Fruit fly (Drosophila melanogaster) whole organism, embryonic: ENCODE measurements around the gene GstD11.
A peak's percentile ranks its signal among the peaks of the same experiment; 100 is the strongest.

Experiments
- Blimp-1 ChIP-seq: fragments of 200-800 bp; sonication (Bioruptor generic); optimal IDR thresholded peaks from 3 replicates; lab custom pipeline; 2018; ENCODE audit warnings: missing biosample characterization, missing genetic modification characterization, mild to moderate bottlenecking, moderate library complexity, missing genetic modification reagents
- CG11398 ChIP-seq: fragments of 200-800 bp; sonication (Bioruptor generic); optimal IDR thresholded peaks from 2 replicates; lab custom pipeline; 2016; ENCODE audit warnings: missing biosample characterization, missing genetic modification characterization
- CG11723 ChIP-seq: fragments of 200-800 bp; sonication (Bioruptor generic); optimal IDR thresholded peaks from 2 replicates; lab custom pipeline; 2017; ENCODE audit warnings: missing biosample characterization, mild to moderate bottlenecking, missing genetic modification characterization
- CG12155 ChIP-seq: fragments of 200-800 bp; sonication (Bioruptor generic); optimal IDR thresholded peaks from 3 replicates; lab custom pipeline; 2016; ENCODE audit warnings: missing biosample characterization, missing genetic modification characterization
- CG12391 ChIP-seq: fragments of 200-800 bp; sonication (Bioruptor generic); optimal IDR thresholded peaks from 3 replicates; lab custom pipeline; 2018; ENCODE audit warnings: missing biosample characterization, mild to moderate bottlenecking, missing genetic modification characterization, moderate library complexity
- CG14050 ChIP-seq: fragments of 200-800 bp; sonication (Bioruptor generic); IDR thresholded peaks from 3 replicates; pipeline ENCODE4 v1.3.6; 2022; ENCODE audit warnings: missing biosample characterization, missing genetic modification characterization
- CG31224 ChIP-seq: fragments of 200-800 bp; sonication (Bioruptor generic); IDR thresholded peaks from 2 replicates; pipeline ENCODE4 v1.3.6; 2022; ENCODE audit warnings: missing biosample characterization, missing genetic modification characterization
- CG31441 ChIP-seq: fragments of 200-800 bp; sonication (Bioruptor generic); IDR thresholded peaks from 2 replicates; pipeline ENCODE4 v1.3.6; 2022; ENCODE audit warnings: missing biosample characterization, missing genetic modification characterization
- CG3995 ChIP-seq: fragments of 200-800 bp; sonication (Bioruptor generic); optimal IDR thresholded peaks from 3 replicates; lab custom pipeline; 2016; ENCODE audit warnings: missing biosample characterization, missing genetic modification characterization
- CG4707 ChIP-seq: fragments of 200-800 bp; sonication (Bioruptor generic); optimal IDR thresholded peaks from 2 replicates; lab custom pipeline; 2018; ENCODE audit warnings: missing biosample characterization, mild to moderate bottlenecking, missing genetic modification characterization, moderate library complexity
- CG6254 ChIP-seq: fragments of 200-800 bp; sonication (Bioruptor generic); optimal IDR thresholded peaks from 3 replicates; lab custom pipeline; 2017; ENCODE audit warnings: mild to moderate bottlenecking, missing biosample characterization, missing genetic modification reagents, missing genetic modification characterization
- CG6813 ChIP-seq: fragments of 200-800 bp; sonication (Bioruptor generic); optimal IDR thresholded peaks from 2 replicates; lab custom pipeline; 2017; ENCODE audit warnings: missing biosample characterization, missing genetic modification characterization, mild to moderate bottlenecking, moderate library complexity, missing genetic modification reagents
- CG7271 ChIP-seq: fragments of 200-800 bp; sonication (Bioruptor generic); optimal IDR thresholded peaks from 2 replicates; lab custom pipeline; 2018; ENCODE audit warnings: missing biosample characterization, mild to moderate bottlenecking, missing genetic modification characterization, moderate library complexity
- CG7745 ChIP-seq: fragments of 200-800 bp; sonication (Bioruptor generic); optimal IDR thresholded peaks from 2 replicates; lab custom pipeline; 2018; ENCODE audit warnings: missing biosample characterization, mild to moderate bottlenecking, missing genetic modification characterization, moderate library complexity
- CG8388 ChIP-seq: fragments of 200-800 bp; sonication (Bioruptor generic); optimal IDR thresholded peaks from 2 replicates; lab custom pipeline; 2019; ENCODE audit warnings: missing biosample characterization, mild to moderate bottlenecking, missing genetic modification characterization, moderate library complexity
- Dfd ChIP-seq, 2 experiments: fragments of >200 bp; optimal IDR thresholded peaks; 2 replicates each; lab custom pipeline; 2017; ENCODE audit warnings: missing biosample characterization in 2 of 2, missing genetic modification characterization in 2 of 2
- Dip2 ChIP-seq: fragments of 200-800 bp; sonication (Bioruptor generic); IDR thresholded peaks from 2 replicates; pipeline ENCODE4 v1.3.6; 2022; ENCODE audit warnings: missing biosample characterization, missing genetic modification characterization
- Eip74EF ChIP-seq, 2 experiments: fragments of 200-800 bp in 1 of 2; fragments of >200 bp in 1 of 2; sonication (Bioruptor generic) in 1 of 2; optimal IDR thresholded peaks; 2 replicates each; lab custom pipeline; 2017 to 2019; ENCODE audit warnings: missing biosample characterization in 2 of 2, missing genetic modification characterization in 2 of 2, mild to moderate bottlenecking in 1 of 2, moderate library complexity in 1 of 2
- Ets65A ChIP-seq: fragments of 200-800 bp; sonication (Bioruptor generic); peaks from one replicate; lab custom pipeline; 2016; ENCODE audit warnings: missing biosample characterization, missing genetic modification characterization
- Ets97D ChIP-seq: fragments of 200-800 bp; sonication (Bioruptor generic); optimal IDR thresholded peaks from 3 replicates; lab custom pipeline; 2016; ENCODE audit warnings: missing biosample characterization, missing genetic modification characterization
- Fer1 ChIP-seq: fragments of 200-800 bp; sonication (Bioruptor generic); optimal IDR thresholded peaks from 2 replicates; lab custom pipeline; 2017; ENCODE audit warnings: missing biosample characterization, mild to moderate bottlenecking, missing genetic modification characterization
- Gug ChIP-seq: fragments of 200-800 bp; sonication (Bioruptor generic); IDR thresholded peaks from 4 replicates; pipeline ENCODE4 v1.3.6; 2022; ENCODE audit warnings: missing biosample characterization, missing genetic modification characterization
- Lim3 ChIP-seq: fragments of 200-800 bp; sonication (Bioruptor generic); IDR thresholded peaks from 2 replicates; pipeline ENCODE4 v1.3.6; 2022; ENCODE audit warnings: missing biosample characterization, missing genetic modification characterization
- Mes4 ChIP-seq: fragments of 200-800 bp; sonication (Bioruptor generic); optimal IDR thresholded peaks from 2 replicates; lab custom pipeline; 2016; ENCODE audit warnings: missing biosample characterization, missing genetic modification characterization
- Oaz ChIP-seq: fragments of 200-800 bp; sonication (Bioruptor generic); IDR thresholded peaks from 2 replicates; pipeline ENCODE4 v1.3.6; 2022; ENCODE audit warnings: missing biosample characterization, missing genetic modification characterization
- Opbp ChIP-seq: fragments of 200-800 bp; sonication (Bioruptor generic); IDR thresholded peaks from 3 replicates; pipeline ENCODE4 v1.3.6; 2022; ENCODE audit warnings: missing biosample characterization, missing genetic modification characterization; ENCODE audit not compliant: partially characterized antibody
- Side ChIP-seq: fragments of 200-800 bp; sonication (Bioruptor generic); optimal IDR thresholded peaks from 2 replicates; lab custom pipeline; 2016; ENCODE audit warnings: missing biosample characterization, missing genetic modification characterization
- Vsx1 ChIP-seq: fragments of 200-800 bp; sonication (Bioruptor generic); optimal IDR thresholded peaks from 2 replicates; lab custom pipeline; 2017; ENCODE audit warnings: missing biosample characterization, mild to moderate bottlenecking, missing genetic modification characterization, missing genetic modification reagents
- Xrp1 ChIP-seq: fragments of 200-800 bp; sonication (Bioruptor generic); IDR thresholded peaks from 2 replicates; pipeline ENCODE4 v1.3.6; 2022; ENCODE audit warnings: missing biosample characterization, missing genetic modification characterization
- bbx ChIP-seq: fragments of 200-800 bp; sonication (Bioruptor generic); IDR thresholded peaks from 2 replicates; pipeline ENCODE4 v1.3.6; 2022; ENCODE audit warnings: missing biosample characterization, missing genetic modification characterization; ENCODE audit not compliant: partially characterized antibody
- cas ChIP-seq: fragments of 200-800 bp; sonication (Bioruptor generic); IDR thresholded peaks from 2 replicates; pipeline ENCODE4 v1.3.6; 2022; ENCODE audit warnings: missing biosample characterization, missing genetic modification characterization
- chif ChIP-seq, 2 experiments: fragments of 200-800 bp; sonication (Bioruptor generic); optimal IDR thresholded peaks; 3 replicates each; lab custom pipeline; 2016; ENCODE audit warnings: missing biosample characterization in 2 of 2, missing genetic modification characterization in 2 of 2
- gro ChIP-seq: fragments of 200-800 bp; sonication (Bioruptor generic); optimal IDR thresholded peaks from 2 replicates; lab custom pipeline; 2016; ENCODE audit warnings: missing biosample characterization, missing genetic modification characterization
- hbn ChIP-seq: fragments of 200-800 bp; sonication (Bioruptor generic); IDR thresholded peaks from 2 replicates; pipeline ENCODE4 v1.3.6; 2022; ENCODE audit warnings: missing biosample characterization, missing genetic modification characterization; ENCODE audit not compliant: partially characterized antibody
- hkb ChIP-seq, 2 experiments: fragments of 200-800 bp in 1 of 2; fragments of >200 bp in 1 of 2; sonication (Bioruptor generic) in 1 of 2; IDR thresholded peaks in 1 of 2; optimal IDR thresholded peaks in 1 of 2; 2 replicates each; pipeline versions ENCODE4 v1.3.6 to Lab custom; 2017 to 2022; ENCODE audit warnings: missing biosample characterization in 1 of 2, missing genetic modification characterization in 1 of 2
- jing ChIP-seq: fragments of 200-800 bp; sonication (Bioruptor generic); optimal IDR thresholded peaks from 2 replicates; lab custom pipeline; 2018; ENCODE audit warnings: missing biosample characterization, mild to moderate bottlenecking, missing genetic modification characterization
- kay ChIP-seq: fragments of 200-800 bp; sonication (Bioruptor generic); optimal IDR thresholded peaks from 2 replicates; lab custom pipeline; 2016; ENCODE audit warnings: missing biosample characterization, missing genetic modification characterization
- klu ChIP-seq: fragments of 200-800 bp; sonication (Bioruptor generic); IDR thresholded peaks from 2 replicates; pipeline ENCODE4 v1.3.6; 2022; ENCODE audit warnings: missing biosample characterization, missing genetic modification characterization
- lilli ChIP-seq: fragments of 200-800 bp; sonication (Bioruptor generic); optimal IDR thresholded peaks from 3 replicates; lab custom pipeline; 2016; ENCODE audit warnings: missing biosample characterization, missing genetic modification characterization
- mirr ChIP-seq: fragments of 200-800 bp; sonication (Bioruptor generic); optimal IDR thresholded peaks from 3 replicates; lab custom pipeline; 2018; ENCODE audit warnings: missing biosample characterization, mild to moderate bottlenecking, missing genetic modification characterization
- pfk ChIP-seq: fragments of 200-800 bp; sonication (Bioruptor generic); optimal IDR thresholded peaks from 2 replicates; lab custom pipeline; 2018; ENCODE audit warnings: missing biosample characterization, mild to moderate bottlenecking, missing genetic modification characterization, moderate library complexity
- pita ChIP-seq: fragments of 200-800 bp; sonication (Bioruptor generic); optimal IDR thresholded peaks from 2 replicates; lab custom pipeline; 2017; ENCODE audit warnings: missing biosample characterization, mild to moderate bottlenecking, missing genetic modification characterization
- slbo ChIP-seq: fragments of 200-800 bp; sonication (Bioruptor generic); IDR thresholded peaks from 2 replicates; pipeline ENCODE4 v1.3.6; 2022; ENCODE audit warnings: missing biosample characterization, missing genetic modification characterization
- sna ChIP-seq: fragments of 200-800 bp; sonication (Bioruptor generic); IDR thresholded peaks from 2 replicates; pipeline ENCODE4 v1.3.6; 2022; ENCODE audit warnings: missing biosample characterization, missing genetic modification characterization; ENCODE audit not compliant: partially characterized antibody
- sob ChIP-seq: fragments of 200-800 bp; sonication (Bioruptor generic); IDR thresholded peaks from 2 replicates; pipeline ENCODE4 v1.3.6; 2022; ENCODE audit warnings: missing biosample characterization, missing genetic modification characterization
- unpg ChIP-seq: fragments of 200-800 bp; sonication (Bioruptor generic); optimal IDR thresholded peaks from 3 replicates; lab custom pipeline; 2018; ENCODE audit warnings: missing biosample characterization, mild to moderate bottlenecking, missing genetic modification characterization, moderate library complexity
- zen ChIP-seq: fragments of 200-800 bp; sonication (Bioruptor generic); optimal IDR thresholded peaks from 3 replicates; lab custom pipeline; 2018; ENCODE audit warnings: missing biosample characterization, mild to moderate bottlenecking, missing genetic modification characterization, moderate library complexity

Gene GstD11

DNA sequence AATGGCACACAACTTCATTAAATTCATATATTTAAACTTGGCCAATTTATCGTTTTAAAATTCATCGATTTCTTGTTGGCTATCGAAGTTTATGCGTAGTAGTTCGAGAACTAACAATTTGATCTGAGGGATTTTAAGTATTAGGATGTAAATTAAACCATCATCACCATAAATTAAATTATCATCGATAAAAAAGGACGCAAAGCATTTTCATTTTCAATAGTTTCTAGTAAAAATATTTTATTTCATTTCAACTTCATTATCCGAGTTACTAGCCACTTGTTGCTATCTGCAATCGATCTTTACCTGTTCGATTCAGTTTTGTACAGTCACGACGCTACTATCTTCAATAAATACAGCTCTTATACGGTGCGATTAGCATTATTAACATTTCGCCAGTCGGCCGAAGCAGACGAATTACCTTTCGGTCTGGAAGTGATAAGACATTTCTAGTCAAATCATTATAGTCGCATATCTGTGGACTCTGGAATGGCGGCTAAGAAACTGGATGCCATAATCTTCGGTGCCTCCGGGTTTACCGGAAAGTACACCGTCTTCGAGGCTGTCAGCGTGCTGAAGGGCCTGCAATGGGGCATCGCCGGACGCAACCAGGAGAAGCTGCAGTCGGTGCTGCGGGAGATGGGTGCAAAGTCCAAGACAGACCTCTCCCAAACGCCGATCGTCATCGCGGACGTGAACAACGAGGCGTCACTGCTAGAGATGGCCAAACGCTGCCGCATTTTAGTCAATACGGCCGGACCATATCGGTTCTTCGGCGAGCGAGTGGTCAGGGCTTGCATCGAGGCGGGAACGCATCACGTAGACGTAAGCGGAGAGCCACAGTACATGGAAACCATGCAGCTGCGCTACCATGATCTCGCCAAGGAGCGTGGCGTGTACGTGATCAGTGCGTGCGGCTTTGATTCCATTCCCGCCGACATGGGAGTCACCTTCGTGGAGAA, 23.4 kb downstream of the GstD11 start, which contains the start of gene CG5167 (continued):
- TF ChIP-seq klu (GFP tag; lab: Robert Waterston, UW) (no peak), Blimp-1 (no peak), Side (no peak), Vsx1 (GFP tag; lab: Kevin White, UChicago) (peak; percentile 9), Opbp (GFP tag; lab: Robert Waterston, UW) (no peak), Lim3 (GFP tag; lab: Robert Waterston, UW) (no peak), sob (GFP tag; lab: Robert Waterston, UW) (no peak), slbo (GFP tag; lab: Robert Waterston, UW) (no peak; the same call in 1 of the 2 replicates), CG31441 (peak; percentile 38; the same call in 1 of the 2 replicates), CG31224 (GFP tag; lab: Robert Waterston, UW) (no peak), jing (GFP tag; lab: Kevin White, UChicago) (no peak), Dip2 (GFP tag; lab: Robert Waterston, UW) (no peak), pita (GFP tag; lab: Kevin White, UChicago) (no peak), CG3995 (GFP tag; lab: Kevin White, UChicago) (peak; percentile 51), gro (GFP tag; lab: Kevin White, UChicago) (no peak), Dfd (GFP tag; optimal IDR thresholded peaks at IDR 0.05; lab: Kevin White, UChicago) (no peak), lilli (GFP tag; lab: Kevin White, UChicago) (peak; percentile 45), CG7271 (no peak), mirr (peak; percentile 54), kay (GFP tag; lab: Kevin White, UChicago) (no peak), CG12155 (GFP tag; lab: Kevin White, UChicago) (peak; percentile 38), Ets65A (GFP tag; lab: Kevin White, UChicago) (peak; percentile 44), hkb (optimal IDR thresholded peaks at IDR 0.05; lab: Kevin White, UChicago) (no peak), hkb (GFP tag; IDR thresholded peaks at IDR 0.05; lab: Robert Waterston, UW) (peak; percentile 59), CG11723 (GFP tag; lab: Kevin White, UChicago) (no peak), Eip74EF (GFP tag; optimal IDR thresholded peaks at IDR 0.05; lab: Kevin White, UChicago) (no peak), CG7745 (tag; lab: Kevin White, UChicago) (no peak), CG8388 (peak; percentile 24), zen (tag; lab: Kevin White, UChicago) (peak; percentile 57), Ets97D (GFP tag; lab: Kevin White, UChicago) (no peak), cas (no peak), CG6254 (no peak), unpg (GFP tag; lab: Kevin White, UChicago) (peak; percentile 70), pfk (GFP tag; lab: Kevin White, UChicago) (no peak), CG11398 (no peak), sna (GFP tag; lab: Robert Waterston, UW) (no peak), CG4707 (GFP tag; lab: Kevin White, UChicago) (no peak), CG12391 (tag; lab: Kevin White, UChicago) (peak; percentile 72), Mes4 (GFP tag; lab: Kevin White, UChicago) (no peak), Xrp1 (GFP tag; lab: Robert Waterston, UW) (peak; percentile 49), Fer1 (peak; percentile 58), CG14050 (GFP tag; lab: Robert Waterston, UW) (no peak), CG6813 (GFP tag; lab: Kevin White, UChicago) (no peak), Oaz (GFP tag; lab: Robert Waterston, UW) (no peak), hbn (0 out of 2 replicates have a peak, but pooled peaks have one; percentile 17), Gug (no peak; the same call in 3 of the 4 replicates), bbx (0 out of 2 replicates have a peak, but pooled peaks have one; percentile 22), chif (GFP tag; optimal IDR thresholded peaks at IDR 0.05; lab: Kevin White, UChicago) (no peak)
